Fruit fly (Drosophila melanogaster) whole organism, wandering third instar larva: ENCODE data around the gene CG7646.

ENCODE experiments used
- CG9705 ChIP-seq: fragments of 200-800 bp; sonication (Bioruptor generic); optimal IDR thresholded peaks from 2 replicates; lab custom pipeline; 2018; ENCODE audit warnings: missing biosample characterization, mild to moderate bottlenecking, missing genetic modification characterization
- Dfd ChIP-seq: fragments of >200 bp; optimal IDR thresholded peaks from 2 replicates; lab custom pipeline; 2017; ENCODE audit warnings: missing biosample characterization, missing genetic modification characterization
- Hnf4 ChIP-seq: fragments of 200-800 bp; sonication (Bioruptor generic); optimal IDR thresholded peaks from 2 replicates; lab custom pipeline; 2016; ENCODE audit warnings: missing biosample characterization, mild to moderate bottlenecking, missing genetic modification characterization
- Mio ChIP-seq: sonication (Bioruptor generic); optimal IDR thresholded peaks from 2 replicates; lab custom pipeline; 2016; ENCODE audit warnings: missing biosample characterization, missing genetic modification characterization
- OdsH ChIP-seq: fragments of 200-800 bp; sonication (Bioruptor generic); optimal IDR thresholded peaks from 2 replicates; lab custom pipeline; 2016; ENCODE audit warnings: missing biosample characterization, mild to moderate bottlenecking, missing genetic modification characterization
- Rel ChIP-seq, 2 experiments: fragments of 200-800 bp; sonication (Bioruptor generic) in 1 of 2; optimal IDR thresholded peaks; 2 replicates in 1 of 2; 3 replicates in 1 of 2; lab custom pipeline; 2016 to 2019; ENCODE audit warnings: mild to moderate bottlenecking in 2 of 2, missing biosample characterization in 2 of 2, missing genetic modification characterization in 2 of 2, moderate library complexity in 1 of 2
- dsf ChIP-seq: sonication (Bioruptor generic); optimal IDR thresholded peaks from 2 replicates; lab custom pipeline; 2016; ENCODE audit warnings: missing biosample characterization, missing genetic modification characterization, borderline replicate concordance
- foxo ChIP-seq, 2 experiments: fragments of 200-800 bp; sonication (Bioruptor generic); optimal IDR thresholded peaks; 2 replicates in 1 of 2; 3 replicates in 1 of 2; lab custom pipeline; 2016 to 2017; ENCODE audit warnings: missing biosample characterization in 2 of 2, missing genetic modification characterization in 2 of 2
- h ChIP-seq: fragments of 200-800 bp; sonication (Bioruptor generic); optimal IDR thresholded peaks from 3 replicates; lab custom pipeline; 2016; ENCODE audit warnings: missing biosample characterization, mild to moderate bottlenecking, missing genetic modification characterization
- psq ChIP-seq: fragments of 200-800 bp; sonication (Bioruptor generic); optimal IDR thresholded peaks from 3 replicates; lab custom pipeline; 2017; ENCODE audit warnings: missing biosample characterization, mild to moderate bottlenecking, missing genetic modification characterization, moderate library complexity
- rgr ChIP-seq: fragments of 200-800 bp; sonication (Bioruptor generic); optimal IDR thresholded peaks from 3 replicates; lab custom pipeline; 2016; ENCODE audit warnings: missing biosample characterization, mild to moderate bottlenecking, missing genetic modification characterization
- sage ChIP-seq: fragments of 200-800 bp; sonication (Bioruptor generic); optimal IDR thresholded peaks from 2 replicates; lab custom pipeline; 2016; ENCODE audit warnings: missing biosample characterization, mild to moderate bottlenecking, missing genetic modification characterization
- tai ChIP-seq: sonication (Bioruptor generic); optimal IDR thresholded peaks from 2 replicates; lab custom pipeline; 2016; ENCODE audit warnings: missing biosample characterization, missing genetic modification characterization

DNA sequence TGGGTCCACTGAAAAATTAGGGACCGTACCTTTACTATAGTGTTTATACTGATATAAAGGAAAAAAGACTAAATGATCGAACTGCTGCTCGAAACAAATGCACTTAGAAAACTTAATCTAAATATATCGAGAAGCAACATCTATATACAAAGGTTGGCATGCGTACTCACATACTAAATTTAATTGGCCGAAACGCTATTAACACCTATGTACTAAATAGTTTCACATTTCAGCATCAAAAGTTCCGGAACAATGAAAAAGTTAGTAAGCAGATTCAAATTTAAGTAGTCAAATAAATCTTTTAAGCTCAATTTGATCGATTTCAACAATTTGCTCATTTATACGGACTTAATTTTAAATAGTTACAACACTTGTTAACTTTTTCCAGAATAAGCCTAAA is 567 bp upstream of the CG7646 start, which contains the start of gene fln:
- no peak for TF ChIP-seq rgr (GFP tag; lab: Kevin White, UChicago)
- no peak for TF ChIP-seq sage (GFP tag; lab: Kevin White, UChicago)
- TF ChIP-seq foxo (GFP tag; optimal IDR thresholded peaks at IDR 0.05; lab: Kevin White, UChicago) = no peak
- TF ChIP-seq psq (GFP tag; lab: Kevin White, UChicago) = no peak
- TF ChIP-seq tai (GFP tag; lab: Kevin White, UChicago) = no peak
- no peak for TF ChIP-seq OdsH (GFP tag; lab: Kevin White, UChicago)
- TF ChIP-seq h = no peak
- TF ChIP-seq CG9705 = no peak
- no peak for TF ChIP-seq Mio (GFP tag; lab: Kevin White, UChicago)
- no peak for TF ChIP-seq dsf
- no peak for TF ChIP-seq Rel (GFP tag; optimal IDR thresholded peaks at IDR 0.05; lab: Kevin White, UChicago)
- TF ChIP-seq Rel (tag; optimal IDR thresholded peaks at IDR 0.05; lab: Kevin White, UChicago) = no peak
- TF ChIP-seq Hnf4 (GFP tag; lab: Kevin White, UChicago) = no peak
- TF ChIP-seq Dfd (GFP tag; lab: Kevin White, UChicago) = no peak
